Fruit fly (Drosophila melanogaster) whole organism, pupa: Measurements from ENCODE around the gene CG3703.
A peak's percentile ranks its signal among the peaks of the same experiment; 100 is the strongest.

Source experiments
- CG10348 ChIP-seq: fragments of 200-800 bp; sonication (Bioruptor generic); IDR thresholded peaks from 2 replicates; pipeline ENCODE4 v1.3.6; 2022; ENCODE audit warnings: missing biosample characterization, missing genetic modification characterization
- CG12605 ChIP-seq: fragments of 200-800 bp; sonication (Bioruptor generic); IDR thresholded peaks from 2 replicates; pipeline ENCODE4 v1.3.6; 2022; ENCODE audit warnings: missing biosample characterization, missing genetic modification characterization
- CG13204 ChIP-seq: fragments of 200-800 bp; sonication (Bioruptor generic); optimal IDR thresholded peaks from 2 replicates; lab custom pipeline; 2018; ENCODE audit warnings: missing biosample characterization, mild to moderate bottlenecking, missing genetic modification characterization, moderate library complexity
- CG14655 ChIP-seq: fragments of 200-800 bp; sonication (Bioruptor generic); optimal IDR thresholded peaks from 3 replicates; lab custom pipeline; 2017; ENCODE audit warnings: mild to moderate bottlenecking, missing biosample characterization, missing genetic modification reagents, missing genetic modification characterization
- CG15710 ChIP-seq: fragments of 200-800 bp; sonication (Bioruptor generic); optimal IDR thresholded peaks from 2 replicates; lab custom pipeline; 2018; ENCODE audit warnings: missing biosample characterization, mild to moderate bottlenecking, missing genetic modification characterization, moderate library complexity
- CG17806 ChIP-seq: fragments of 200-800 bp; sonication (Bioruptor generic); optimal IDR thresholded peaks from 2 replicates; lab custom pipeline; 2018; ENCODE audit warnings: missing biosample characterization, mild to moderate bottlenecking, missing genetic modification characterization, moderate library complexity
- CG32121 ChIP-seq: fragments of 200-800 bp; sonication (Bioruptor generic); IDR thresholded peaks from 2 replicates; pipeline ENCODE4 v1.3.6; 2022; ENCODE audit warnings: missing biosample characterization, missing genetic modification characterization
- CG34367 ChIP-seq: fragments of 200-800 bp; sonication (Bioruptor generic); optimal IDR thresholded peaks from 2 replicates; lab custom pipeline; 2018; ENCODE audit warnings: missing biosample characterization, mild to moderate bottlenecking, missing genetic modification characterization
- CG4496 ChIP-seq: fragments of 200-800 bp; sonication (Bioruptor generic); IDR thresholded peaks from 3 replicates; pipeline ENCODE4 v1.3.6; 2022; ENCODE audit warnings: missing biosample characterization, missing genetic modification characterization
- CG8159 ChIP-seq: fragments of 200-800 bp; sonication (Bioruptor generic); optimal IDR thresholded peaks from 3 replicates; lab custom pipeline; 2018; ENCODE audit warnings: missing biosample characterization, mild to moderate bottlenecking, missing genetic modification characterization, moderate library complexity
- CG8301 ChIP-seq: fragments of 200-800 bp; sonication (Bioruptor generic); optimal IDR thresholded peaks from 2 replicates; lab custom pipeline; 2018; ENCODE audit warnings: missing biosample characterization, mild to moderate bottlenecking, missing genetic modification characterization
- CG9948 ChIP-seq: fragments of 200-800 bp; sonication (Bioruptor generic); optimal IDR thresholded peaks from 2 replicates; lab custom pipeline; 2018; ENCODE audit warnings: missing biosample characterization, mild to moderate bottlenecking, missing genetic modification characterization, moderate library complexity
- D1 ChIP-seq: fragments of 200-800 bp; sonication (Bioruptor generic); optimal IDR thresholded peaks from 2 replicates; lab custom pipeline; 2018; ENCODE audit warnings: missing biosample characterization, mild to moderate bottlenecking, missing genetic modification characterization, moderate library complexity
- EcR ChIP-seq: fragments of 200-800 bp; sonication (Bioruptor generic); optimal IDR thresholded peaks from 3 replicates; lab custom pipeline; 2019; ENCODE audit warnings: missing biosample characterization, missing genetic modification characterization, mild to moderate bottlenecking, moderate library complexity, missing genetic modification reagents
- Ets98B ChIP-seq: fragments of 200-800 bp; sonication (Bioruptor generic); IDR thresholded peaks from 2 replicates; pipeline ENCODE4 v1.3.6; 2022; ENCODE audit warnings: missing biosample characterization, missing genetic modification characterization
- Pif1A ChIP-seq: fragments of 200-800 bp; sonication (Bioruptor generic); optimal IDR thresholded peaks from 3 replicates; lab custom pipeline; 2016; ENCODE audit warnings: missing biosample characterization, missing genetic modification characterization
- Pif1B ChIP-seq: fragments of 200-800 bp; sonication (Bioruptor generic); optimal IDR thresholded peaks from 3 replicates; lab custom pipeline; 2016; ENCODE audit warnings: missing biosample characterization, missing genetic modification characterization
- Snoo ChIP-seq: fragments of 200-800 bp; sonication (Bioruptor generic); optimal IDR thresholded peaks from 3 replicates; lab custom pipeline; 2017; ENCODE audit warnings: missing biosample characterization, mild to moderate bottlenecking, missing genetic modification characterization, inconsistent platforms
- fd96Ca ChIP-seq: fragments of 200-800 bp; sonication (Bioruptor generic); IDR thresholded peaks from 3 replicates; pipeline ENCODE4 v1.3.6; 2022; ENCODE audit warnings: missing biosample characterization, missing genetic modification characterization
- gl ChIP-seq: fragments of 200-800 bp; sonication (Bioruptor generic); optimal IDR thresholded peaks from 2 replicates; lab custom pipeline; 2018; ENCODE audit warnings: missing biosample characterization, mild to moderate bottlenecking, missing genetic modification characterization
- rn ChIP-seq: fragments of 200-800 bp; sonication (Bioruptor generic); IDR thresholded peaks from 2 replicates; pipeline ENCODE4 v1.3.6; 2022; ENCODE audit warnings: missing biosample characterization, missing genetic modification characterization

CG3703 gene

dm6 chrX:908763-909497 is 36.6 kb downstream of the CG3703 start:
- no peak for TF ChIP-seq CG32121 (GFP tag; lab: Robert Waterston, UW)
- peak; percentile 6 for TF ChIP-seq Pif1B (GFP tag; lab: Kevin White, UChicago)
- peak; percentile 54 for TF ChIP-seq EcR (GFP tag; lab: Kevin White, UChicago)
- TF ChIP-seq Pif1A = no peak
- TF ChIP-seq CG4496 = 0 out of 3 replicates have a peak, but pooled peaks have one; percentile 5
- TF ChIP-seq, all 21 proteins: peak for 3

dm6 chrX:900725-901345 is 44.7 kb downstream of the CG3703 start:
- TF ChIP-seq CG32121 (GFP tag; lab: Robert Waterston, UW) (peak; percentile 94), CG15710 (tag; lab: Kevin White, UChicago) (peak; percentile 91), Snoo (tag; lab: Kevin White, UChicago) (peak; percentile 90), CG10348 (GFP tag; lab: Robert Waterston, UW) (peak; percentile 84), Pif1B (GFP tag; lab: Kevin White, UChicago) (peak; percentile 92), EcR (GFP tag; lab: Kevin White, UChicago) (peak; percentile 92), Ets98B (GFP tag; lab: Robert Waterston, UW) (peak; percentile 95), CG9948 (tag; lab: Kevin White, UChicago) (peak; percentile 86), CG34367 (tag; lab: Kevin White, UChicago) (peak; percentile 88), CG4496 (peak; percentile 96), CG8159 (peak; percentile 90), CG8301 (tag; lab: Kevin White, UChicago) (peak; percentile 91), gl (tag; lab: Kevin White, UChicago) (peak; percentile 84), Pif1A (peak; percentile 93), CG14655 (GFP tag; lab: Kevin White, UChicago) (peak; percentile 89), CG12605 (GFP tag; lab: Robert Waterston, UW) (peak; percentile 86), D1 (tag; lab: Kevin White, UChicago) (peak; percentile 55), fd96Ca (peak; percentile 97), rn (GFP tag; lab: Robert Waterston, UW) (peak; percentile 70; the same call in 1 of the 2 replicates), CG17806 (tag; lab: Kevin White, UChicago) (peak; percentile 90), CG13204 (GFP tag; lab: Kevin White, UChicago) (peak; percentile 60)

- TF ChIP-seq fd96Ca (0 out of 3 replicates have a peak, but pooled peaks have one; percentile 34), CG12605 (GFP tag; lab: Robert Waterston, UW) (no peak)
- TF ChIP-seq, all 21 proteins: peak for 1
These were observed 46.0 kb downstream of the CG3703 start for dm6 chrX:899407-900050.

dm6 chrX:898367-898766 is 47.2 kb downstream of the CG3703 start:
- 0 out of 2 replicates have a peak, but pooled peaks have one; percentile 24 for TF ChIP-seq CG12605 (GFP tag; lab: Robert Waterston, UW)
- peak; percentile 46 for TF ChIP-seq Ets98B (GFP tag; lab: Robert Waterston, UW)
- TF ChIP-seq fd96Ca = no peak
- TF ChIP-seq EcR (GFP tag; lab: Kevin White, UChicago) = peak; percentile 81
- TF ChIP-seq Pif1B (GFP tag; lab: Kevin White, UChicago) = peak; percentile 47
- TF ChIP-seq CG34367 (tag; lab: Kevin White, UChicago) = no peak
- TF ChIP-seq CG32121 (GFP tag; lab: Robert Waterston, UW) = no peak
- TF ChIP-seq CG17806 (tag; lab: Kevin White, UChicago) = peak; percentile 19

- no peak for TF ChIP-seq CG8301 (tag; lab: Kevin White, UChicago)
- no peak for TF ChIP-seq CG12605 (GFP tag; lab: Robert Waterston, UW)
- no peak for TF ChIP-seq Pif1B (GFP tag; lab: Kevin White, UChicago)
- no peak for TF ChIP-seq CG15710 (tag; lab: Kevin White, UChicago)
- TF ChIP-seq EcR (GFP tag; lab: Kevin White, UChicago) = no peak
- no peak for TF ChIP-seq gl (tag; lab: Kevin White, UChicago)
- TF ChIP-seq CG34367 (tag; lab: Kevin White, UChicago) = no peak
- TF ChIP-seq CG13204 (GFP tag; lab: Kevin White, UChicago) = no peak
- TF ChIP-seq CG9948 (tag; lab: Kevin White, UChicago) = no peak
- TF ChIP-seq, all 21 proteins: peak for 0
These were observed 51.4 kb downstream of the CG3703 start, which contains the start of gene CG11663 for dm6 chrX:894182-894581. Gene CG11663, plus strand, starts transcription at chrX:894482.
